Fruit fly (Drosophila melanogaster): Measurements from ENCODE around the gene ND-B14.5A.

The ND-B14.5A gene

dm6 chrX:2137587-2138341 lies 34.6 kb upstream of the ND-B14.5A start (continued):
- TF ChIP-seq Atf-2 (GFP tag; optimal IDR thresholded peaks at IDR 0.05) = peak; percentile 85
- TF ChIP-seq crc (GFP tag; optimal IDR thresholded peaks at IDR 0.05) = peak; percentile 83
- TF ChIP-seq HLH3B (GFP tag; IDR thresholded peaks at IDR 0.05) = peak; percentile 99
- peak; percentile 20 for TF ChIP-seq pzg (GFP tag; optimal IDR thresholded peaks at IDR 0.05)
- TF ChIP-seq ro (GFP tag; IDR thresholded peaks at IDR 0.05) = peak; percentile 96
- peak; percentile 32 for TF ChIP-seq ftz-f1 (GFP tag; optimal IDR thresholded peaks at IDR 0.05)
- peak; percentile 85 for TF ChIP-seq Antp (GFP tag; optimal IDR thresholded peaks at IDR 0.05)
- peak; percentile 95 for TF ChIP-seq CG15514 (GFP tag; optimal IDR thresholded peaks at IDR 0.05)
- peak; percentile 99 for TF ChIP-seq dysf (GFP tag; IDR thresholded peaks at IDR 0.05)
- peak; percentile 99 for TF ChIP-seq Dbx (GFP tag; IDR thresholded peaks at IDR 0.05)
- peak; percentile 96 for TF ChIP-seq CG17361 (GFP tag; IDR thresholded peaks at IDR 0.05)
- peak; percentile 99 for TF ChIP-seq CG11723 (GFP tag; optimal IDR thresholded peaks at IDR 0.05)
- peak; percentile 99 for TF ChIP-seq pros (GFP tag; optimal IDR thresholded peaks at IDR 0.05)
- peak; percentile 95 for TF ChIP-seq dati (GFP tag; IDR thresholded peaks at IDR 0.05)
- TF ChIP-seq CG10267 (tag; optimal IDR thresholded peaks at IDR 0.05) = peak; percentile 97
- peak; percentile 98 for TF ChIP-seq Xbp1 (GFP tag; optimal IDR thresholded peaks at IDR 0.05)
- peak; percentile 95 for TF ChIP-seq CG7786 (GFP tag; optimal IDR thresholded peaks at IDR 0.05)
- TF ChIP-seq schlank (tag; optimal IDR thresholded peaks at IDR 0.05) = peak; percentile 98
- peak; percentile 99 for TF ChIP-seq HmgZ (tag; optimal IDR thresholded peaks at IDR 0.05)
- TF ChIP-seq CG17612 (GFP tag; IDR thresholded peaks at IDR 0.05) = peak; percentile 97
- TF ChIP-seq CG12104 (GFP tag; optimal IDR thresholded peaks at IDR 0.05) = peak; percentile 99
- TF ChIP-seq sim (GFP tag; IDR thresholded peaks at IDR 0.05) = peak; percentile 98
- TF ChIP-seq CG2120 (GFP tag; optimal IDR thresholded peaks at IDR 0.05) = peak; percentile 98
- peak; percentile 99 for TF ChIP-seq CG4424 (GFP tag; optimal IDR thresholded peaks at IDR 0.05)
- no peak for TF ChIP-seq h (optimal IDR thresholded peaks at IDR 0.05)
- peak; percentile 99 for TF ChIP-seq Hmr (GFP tag; optimal IDR thresholded peaks at IDR 0.05)
- TF ChIP-seq CG1233 (GFP tag; optimal IDR thresholded peaks at IDR 0.05) = peak; percentile 99
- peak; percentile 78 for TF ChIP-seq CG8944 (GFP tag; optimal IDR thresholded peaks at IDR 0.05)
- peak; percentile 98 for TF ChIP-seq ranshi (GFP tag; IDR thresholded peaks at IDR 0.05)
- TF ChIP-seq CG6254 (GFP tag; optimal IDR thresholded peaks at IDR 0.05) = peak; percentile 97
- peak; percentile 99 for TF ChIP-seq Oaz (GFP tag; IDR thresholded peaks at IDR 0.05)
- TF ChIP-seq CG11696 (GFP tag; IDR thresholded peaks at IDR 0.05) = peak; percentile 95
- peak; percentile 48 for TF ChIP-seq zf30C (GFP tag; optimal IDR thresholded peaks at IDR 0.05)
- peak; percentile 99 for TF ChIP-seq CG2202 (tag; optimal IDR thresholded peaks at IDR 0.05)
- TF ChIP-seq az2 (GFP tag; optimal IDR thresholded peaks at IDR 0.05) = peak; percentile 98
- peak; percentile 96 for TF ChIP-seq CG10565 (GFP tag; optimal IDR thresholded peaks at IDR 0.05)
- peak; percentile 99 for TF ChIP-seq Ptx1 (GFP tag; IDR thresholded peaks at IDR 0.05)
- peak; percentile 96 for TF ChIP-seq NFAT (GFP tag; IDR thresholded peaks at IDR 0.05)
- TF ChIP-seq zen (tag; optimal IDR thresholded peaks at IDR 0.05) = peak; percentile 99
- no peak for TF ChIP-seq tll (GFP tag; optimal IDR thresholded peaks at IDR 0.05)
- TF ChIP-seq stc (GFP tag; IDR thresholded peaks at IDR 0.05) = peak; percentile 99
- peak; percentile 99 for TF ChIP-seq CG10209 (GFP tag; optimal IDR thresholded peaks at IDR 0.05)
- TF ChIP-seq p53 (GFP tag; optimal IDR thresholded peaks at IDR 0.05) = peak; percentile 73
- TF ChIP-seq kni (GFP tag; optimal IDR thresholded peaks at IDR 0.05) = peak; percentile 94
- peak; percentile 79 for TF ChIP-seq hb (GFP tag; IDR thresholded peaks at IDR 0.05; ENCODE audit: partially characterized antibody)
